Worm (Caenorhabditis elegans) whole organism, L1 larva: ENCODE measurements around the gene ifo-1.

Experiments
- fkh-10 ChIP-seq: sonication (generic microtip); optimal IDR thresholded peaks from 2 replicates; lab custom pipeline; 2017; ENCODE audit warnings: missing biosample characterization, missing genetic modification reagents, missing genetic modification characterization
- lin-13 ChIP-seq: fragments of 150-350 bp; optimal IDR thresholded peaks from 2 replicates; lab custom pipeline; 2014; ENCODE audit warnings: missing biosample characterization, missing genetic modification reagents, missing genetic modification characterization
- lin-39 ChIP-seq: fragments of 150-350 bp; optimal IDR thresholded peaks from 2 replicates; lab custom pipeline; 2014; ENCODE audit warnings: missing biosample characterization, missing genetic modification reagents, missing genetic modification characterization
- nhr-77 ChIP-seq: fragments of 150-350 bp; optimal IDR thresholded peaks from 2 replicates; lab custom pipeline; 2014; ENCODE audit warnings: missing biosample characterization, missing genetic modification characterization

DNA sequence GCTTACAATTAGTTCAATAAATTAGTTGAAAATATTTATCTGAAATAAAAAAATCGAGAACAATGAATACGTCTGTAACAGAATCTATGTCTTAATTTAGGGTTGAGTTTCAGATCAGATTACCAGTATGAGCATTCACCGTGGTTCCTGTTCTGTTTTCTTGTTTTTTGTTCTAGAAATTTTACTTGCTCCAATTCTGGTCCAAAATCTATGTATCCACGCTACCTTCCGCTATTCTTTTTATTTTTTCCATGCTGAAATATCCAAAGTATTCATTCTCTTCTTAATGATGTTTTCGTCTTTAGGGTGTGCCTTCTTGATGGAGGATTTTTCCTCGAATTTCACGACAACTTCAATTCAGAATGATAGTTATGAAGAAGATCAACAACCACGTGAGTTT, 21.1 kb downstream of the ifo-1 start, which contains the start of gene npr-27:
- TF ChIP-seq fkh-10 (GFP tag; lab: Kevin White, UChicago) (no peak), lin-39 (no peak), lin-13 (no peak), nhr-77 (no peak)
